Worm (Caenorhabditis elegans) whole organism, young adult: Measurements from ENCODE around the gene snap-29.

Experiments used
- B0261.1 ChIP-seq: sonication (generic microtip); optimal IDR thresholded peaks from 2 replicates; lab custom pipeline; 2016; ENCODE audit warnings: mild to moderate bottlenecking, missing genetic modification characterization, moderate library complexity, missing compliant biosample characterization
- F57C9.4 ChIP-seq: sonication (generic microtip); optimal IDR thresholded peaks from 2 replicates; lab custom pipeline; 2017; ENCODE audit warnings: mild to moderate bottlenecking, missing genetic modification characterization, missing compliant biosample characterization
- Y53F4B.3 ChIP-seq: fragments of 200-800 bp; sonication (Bioruptor generic); IDR thresholded peaks from 2 replicates; pipeline ENCODE4 v1.3.6; 2022; ENCODE audit warnings: missing genetic modification reagents, missing genetic modification characterization, missing compliant biosample characterization
- Y53G8AR.9 ChIP-seq: fragments of 200-800 bp; sonication (Bioruptor generic); conservative IDR thresholded peaks from 2 replicates; pipeline ENCODE4 v1.3.6; 2022; ENCODE audit warnings: missing genetic modification reagents, missing genetic modification characterization, missing compliant biosample characterization
- ZK185.1 ChIP-seq: sonication (generic microtip); optimal IDR thresholded peaks from 2 replicates; lab custom pipeline; 2016; ENCODE audit warnings: mild to moderate bottlenecking, missing genetic modification characterization, missing compliant biosample characterization; ENCODE audit not compliant: poor library complexity, severe bottlenecking
- akir-1 ChIP-seq: fragments of 200-800 bp; sonication (Bioruptor generic); optimal IDR thresholded peaks from 2 replicates; lab custom pipeline; 2018; ENCODE audit warnings: mild to moderate bottlenecking, missing genetic modification characterization, moderate library complexity, missing compliant biosample characterization
- aptf-3 ChIP-seq: fragments of 200-800 bp; sonication (Bioruptor generic); IDR thresholded peaks from 2 replicates; pipeline ENCODE4 v1.3.6; 2022; ENCODE audit warnings: missing genetic modification characterization, missing compliant biosample characterization
- attf-3 ChIP-seq: fragments of 200-800 bp; sonication (Bioruptor generic); conservative IDR thresholded peaks from 2 replicates; pipeline ENCODE4 v1.3.6; 2022; ENCODE audit warnings: missing genetic modification reagents, missing genetic modification characterization, missing compliant biosample characterization
- attf-5 ChIP-seq: fragments of 200-800 bp; sonication (Bioruptor generic); optimal IDR thresholded peaks from 2 replicates; lab custom pipeline; 2018; ENCODE audit warnings: mild to moderate bottlenecking, missing genetic modification characterization, missing compliant biosample characterization
- bed-2 ChIP-seq: fragments of 200-800 bp; sonication (Bioruptor generic); IDR thresholded peaks from 2 replicates; pipeline ENCODE4 v1.3.6; 2022; ENCODE audit warnings: missing genetic modification reagents, missing genetic modification characterization, missing compliant biosample characterization
- ccch-3 ChIP-seq: fragments of 200-800 bp; sonication (Bioruptor generic); optimal IDR thresholded peaks from 2 replicates; lab custom pipeline; 2018; ENCODE audit warnings: mild to moderate bottlenecking, missing genetic modification characterization, missing compliant biosample characterization
- ceh-100 ChIP-seq: fragments of 200-800 bp; sonication (Bioruptor generic); IDR thresholded peaks from 2 replicates; pipeline ENCODE4 v1.3.6; 2022; ENCODE audit warnings: missing genetic modification reagents, missing genetic modification characterization, missing compliant biosample characterization
- ceh-27 ChIP-seq: fragments of 200-800 bp; sonication (Bioruptor generic); optimal IDR thresholded peaks from 2 replicates; lab custom pipeline; 2018; ENCODE audit warnings: mild to moderate bottlenecking, missing genetic modification characterization, moderate library complexity, missing compliant biosample characterization
- chd-7 ChIP-seq: sonication (generic microtip); optimal IDR thresholded peaks from 2 replicates; lab custom pipeline; 2016; ENCODE audit warnings: mild to moderate bottlenecking, missing genetic modification characterization, moderate library complexity, missing compliant biosample characterization
- hlh-12 ChIP-seq: sonication (generic microtip); optimal IDR thresholded peaks from 2 replicates; lab custom pipeline; 2016; ENCODE audit warnings: missing genetic modification characterization, missing compliant biosample characterization
- hsf-1 ChIP-seq: fragments of 200-800 bp; sonication (Bioruptor generic); IDR thresholded peaks from 2 replicates; pipeline ENCODE4 v1.3.6; 2022; ENCODE audit warnings: missing genetic modification reagents, missing genetic modification characterization, missing compliant biosample characterization
- let-526 ChIP-seq: fragments of 200-800 bp; sonication (Bioruptor generic); IDR thresholded peaks from 2 replicates; pipeline ENCODE4 v1.3.6; 2022; ENCODE audit warnings: missing genetic modification reagents, missing genetic modification characterization, missing compliant biosample characterization
- lin-35 ChIP-seq, 3 experiments: fragments of 150-350 bp in 2 of 3; sonication (generic microtip) in 1 of 3; optimal IDR thresholded peaks; 2 replicates each; lab custom pipeline; 2014 to 2018; ENCODE audit warnings: missing biosample characterization in 3 of 3, missing genetic modification characterization in 3 of 3, missing genetic modification reagents in 3 of 3
- madf-10 ChIP-seq: sonication (generic microtip); optimal IDR thresholded peaks from 2 replicates; lab custom pipeline; 2016; ENCODE audit warnings: mild to moderate bottlenecking, missing genetic modification characterization, missing compliant biosample characterization
- mcd-1 ChIP-seq: fragments of 200-800 bp; sonication (Bioruptor generic); IDR thresholded peaks from 2 replicates; pipeline ENCODE4 v1.3.6; 2022; ENCODE audit warnings: missing genetic modification reagents, missing genetic modification characterization, missing compliant biosample characterization
- mel-28 ChIP-seq: sonication (generic microtip); optimal IDR thresholded peaks from 2 replicates; lab custom pipeline; 2016; ENCODE audit warnings: borderline replicate concordance, mild to moderate bottlenecking, missing genetic modification characterization, missing compliant biosample characterization
- mxl-1 ChIP-seq: sonication (generic microtip); optimal IDR thresholded peaks from 2 replicates; lab custom pipeline; 2016; ENCODE audit warnings: missing genetic modification characterization, missing compliant biosample characterization
- nhr-27 ChIP-seq: fragments of 200-800 bp; sonication (Bioruptor generic); optimal IDR thresholded peaks from 2 replicates; lab custom pipeline; 2018; ENCODE audit warnings: mild to moderate bottlenecking, missing genetic modification characterization, moderate library complexity, missing compliant biosample characterization
- rec-8 ChIP-seq, 2 experiments: sonication (generic microtip); optimal IDR thresholded peaks; 2 replicates each; lab custom pipeline; 2016; ENCODE audit warnings: mild to moderate bottlenecking in 2 of 2, missing genetic modification characterization in 2 of 2, missing genetic modification reagents in 2 of 2, missing genotype in 2 of 2, missing biosample characterization in 1 of 2, missing compliant biosample characterization in 1 of 2, moderate library complexity in 1 of 2
- rpc-1 ChIP-seq, 2 experiments: fragments of 150-350 bp in 1 of 2; sonication (generic microtip) in 1 of 2; optimal IDR thresholded peaks; 2 replicates each; lab custom pipeline; 2014 to 2018; ENCODE audit warnings: missing biosample characterization in 1 of 2, missing genetic modification characterization in 1 of 2, missing genetic modification reagents in 1 of 2, missing genotype in 1 of 2
- zfh-2 ChIP-seq: fragments of 200-800 bp; sonication (Bioruptor generic); conservative IDR thresholded peaks from 2 replicates; pipeline ENCODE4 v1.3.6; 2022; ENCODE audit warnings: missing genetic modification reagents, missing genetic modification characterization, missing compliant biosample characterization
- zim-3 ChIP-seq: sonication (generic microtip); optimal IDR thresholded peaks from 2 replicates; lab custom pipeline; 2017; ENCODE audit warnings: mild to moderate bottlenecking, missing genetic modification characterization, moderate library complexity, missing compliant biosample characterization
- ztf-6 ChIP-seq: fragments of 200-800 bp; sonication (Bioruptor generic); IDR thresholded peaks from 2 replicates; pipeline ENCODE4 v1.3.6; 2022; ENCODE audit warnings: missing genetic modification reagents, missing genetic modification characterization, missing compliant biosample characterization

The snap-29 gene

ce11 chrIII:8811111-8811510, 35.1 kb downstream of the snap-29 start:
- TF ChIP-seq zfh-2 (GFP tag; lab: Robert Waterston, UW), result no peak
- TF ChIP-seq F57C9.4, result no peak
- TF ChIP-seq madf-10, result no peak
- no peak for TF ChIP-seq aptf-3
- TF ChIP-seq Y53F4B.3 (GFP tag; lab: Robert Waterston, UW), result no peak
- TF ChIP-seq, all 124 proteins: peak for 0

ce11 chrIII:8815699-8816098, 39.6 kb downstream of the snap-29 start:
- no peak for TF ChIP-seq nhr-27 (tag; lab: Kevin White, UChicago)
- TF ChIP-seq attf-5, result no peak
- no peak for TF ChIP-seq bed-2 (GFP tag; lab: Robert Waterston, UW)
- TF ChIP-seq chd-7 (tag; lab: Kevin White, UChicago), result no peak
- TF ChIP-seq ceh-27, result no peak
- TF ChIP-seq mxl-1 (tag; lab: Kevin White, UChicago), result no peak
- TF ChIP-seq zim-3 (tag; lab: Kevin White, UChicago), result no peak
- TF ChIP-seq akir-1 (GFP tag; lab: Kevin White, UChicago), result no peak
- TF ChIP-seq B0261.1 (tag; lab: Kevin White, UChicago), result no peak
- TF ChIP-seq hlh-12, result no peak
- TF ChIP-seq lin-35 (GFP tag; optimal IDR thresholded peaks at IDR 0.05; lab: Kevin White, UChicago), result no peak
- TF ChIP-seq rpc-1 (optimal IDR thresholded peaks at IDR 0.05; lab: Kevin White, UChicago), result no peak
- TF ChIP-seq rpc-1 (tag; optimal IDR thresholded peaks at IDR 0.05; lab: Kevin White, UChicago), result no peak

ce11 chrIII:8818599-8818998, 42.5 kb downstream of the snap-29 start, which contains the start of gene pat-2:
TSS of gene pat-2 (plus strand) at chrIII:8818899.
- no peak for TF ChIP-seq mcd-1 (GFP tag; lab: Robert Waterston, UW)
- TF ChIP-seq, all 124 proteins: peak for 0

ce11 chrIII:8824556-8824955, 48.5 kb downstream of the snap-29 start:
- TF ChIP-seq Y53G8AR.9 (GFP tag; lab: Robert Waterston, UW), result 0 out of 2 replicates have a peak, but pooled peaks have one; percentile 19
- TF ChIP-seq F57C9.4, result no peak
- no peak for TF ChIP-seq mel-28
- TF ChIP-seq ccch-3 (GFP tag; lab: Kevin White, UChicago), result no peak
- no peak for TF ChIP-seq ztf-6 (GFP tag; lab: Robert Waterston, UW)
- no peak for TF ChIP-seq mcd-1 (GFP tag; lab: Robert Waterston, UW)

- TF ChIP-seq mcd-1 (GFP tag; lab: Robert Waterston, UW), result no peak
- TF ChIP-seq attf-3 (GFP tag; lab: Robert Waterston, UW), result no peak
- TF ChIP-seq hsf-1, result no peak
- TF ChIP-seq ceh-100 (GFP tag; lab: Robert Waterston, UW), result no peak
- TF ChIP-seq rec-8 (tag; optimal IDR thresholded peaks at IDR 0.05; lab: Kevin White, UChicago), result no peak
- no peak for TF ChIP-seq let-526 (GFP tag; lab: Robert Waterston, UW)
- no peak for TF ChIP-seq ZK185.1 (tag; lab: Kevin White, UChicago)
Observed at ce11 chrIII:8827128-8827527, 51.1 kb downstream of the snap-29 start, which contains the start of gene F54F2.9. TSS of gene F54F2.9 (minus strand) at chrIII:8827228.
